Worm (Caenorhabditis elegans) whole organism, L1 larva: ENCODE measurements around the gene Y53G8AR.8.

Experiments
- C04F5.9 ChIP-seq: sonication (generic microtip); optimal IDR thresholded peaks from 2 replicates; lab custom pipeline; 2016; ENCODE audit warnings: missing genetic modification characterization, missing compliant biosample characterization
- C16A3.4 ChIP-seq: fragments of 150-350 bp; optimal IDR thresholded peaks from 2 replicates; lab custom pipeline; 2014; ENCODE audit warnings: missing biosample characterization, missing genetic modification characterization
- C34B4.2 ChIP-seq: sonication (generic microtip); optimal IDR thresholded peaks from 2 replicates; lab custom pipeline; 2017; ENCODE audit warnings: mild to moderate bottlenecking, missing genetic modification characterization, missing compliant biosample characterization
- F16B12.6 ChIP-seq: fragments of 150-350 bp; optimal IDR thresholded peaks from 2 replicates; lab custom pipeline; 2014; ENCODE audit warnings: missing biosample characterization, missing genetic modification characterization
- aha-1 ChIP-seq: fragments of 150-350 bp; optimal IDR thresholded peaks from 2 replicates; lab custom pipeline; 2014; ENCODE audit warnings: missing biosample characterization, missing genetic modification characterization
- alr-1 ChIP-seq: fragments of 200-800 bp; sonication (Bioruptor generic); optimal IDR thresholded peaks from 2 replicates; lab custom pipeline; 2018; ENCODE audit warnings: borderline replicate concordance, mild to moderate bottlenecking, missing genetic modification characterization, missing compliant biosample characterization
- aly-2 ChIP-seq: fragments of 150-350 bp; optimal IDR thresholded peaks from 2 replicates; lab custom pipeline; 2014; ENCODE audit warnings: missing biosample characterization, missing genetic modification characterization
- ama-1 ChIP-seq: fragments of 150-350 bp; optimal IDR thresholded peaks from 2 replicates; lab custom pipeline; 2014
- ceh-63 ChIP-seq: fragments of 200-800 bp; sonication (Bioruptor generic); optimal IDR thresholded peaks from 2 replicates; lab custom pipeline; 2018; ENCODE audit warnings: mild to moderate bottlenecking, missing genetic modification characterization, missing compliant biosample characterization
- ceh-8 ChIP-seq: fragments of 200-800 bp; sonication (Bioruptor generic); optimal IDR thresholded peaks from 2 replicates; lab custom pipeline; 2018; ENCODE audit warnings: mild to moderate bottlenecking, missing genetic modification characterization, moderate library complexity, missing compliant biosample characterization
- ceh-82 ChIP-seq, 3 experiments: fragments of 150-350 bp in 1 of 3; sonication (generic microtip) in 2 of 3; optimal IDR thresholded peaks; 2 replicates each; lab custom pipeline; 2014 to 2017; ENCODE audit warnings: missing biosample characterization in 3 of 3, missing genetic modification characterization in 3 of 3
- efl-1 ChIP-seq, 4 experiments: fragments of 150-350 bp; optimal IDR thresholded peaks in 3 of 4; peaks in 1 of 4; 1 replicate in 1 of 4; 2 replicates in 3 of 4; lab custom pipeline; 2014; ENCODE audit warnings: missing biosample characterization in 2 of 4, missing genetic modification characterization in 2 of 4, missing genetic modification reagents in 2 of 4
- elt-2 ChIP-seq: sonication (generic microtip); optimal IDR thresholded peaks from 2 replicates; lab custom pipeline; 2016; ENCODE audit warnings: missing genetic modification characterization, mild to moderate bottlenecking, inconsistent platforms, missing compliant biosample characterization, missing genetic modification reagents
- elt-3 ChIP-seq, 6 experiments: fragments of 150-350 bp in 1 of 6; sonication (generic microtip); optimal IDR thresholded peaks; 2 replicates each; lab custom pipeline; 2017 to 2018; ENCODE audit warnings: missing biosample characterization in 6 of 6, missing genetic modification characterization in 6 of 6, inconsistent platforms in 1 of 6
- ets-5 ChIP-seq: fragments of 200-800 bp; sonication (Bioruptor generic); IDR thresholded peaks from 2 replicates; pipeline ENCODE4 v1.3.6; 2022; ENCODE audit warnings: missing genetic modification characterization, missing compliant biosample characterization
- fkh-4 ChIP-seq: sonication (generic microtip); optimal IDR thresholded peaks from 2 replicates; lab custom pipeline; 2016; ENCODE audit warnings: missing compliant biosample characterization, missing genetic modification characterization, borderline replicate concordance
- fkh-8 ChIP-seq: sonication (generic microtip); optimal IDR thresholded peaks from 2 replicates; lab custom pipeline; 2016; ENCODE audit warnings: mild to moderate bottlenecking, missing genetic modification characterization, missing compliant biosample characterization
- hlh-17 ChIP-seq: fragments of 200-800 bp; sonication (Bioruptor generic); optimal IDR thresholded peaks from 2 replicates; lab custom pipeline; 2018; ENCODE audit warnings: missing genetic modification characterization, mild to moderate bottlenecking, missing compliant biosample characterization, moderate library complexity, borderline replicate concordance
- hpl-2 ChIP-seq: fragments of 150-350 bp; optimal IDR thresholded peaks from 2 replicates; lab custom pipeline; 2014; ENCODE audit warnings: missing biosample characterization, missing genetic modification reagents, missing genetic modification characterization
- irx-1 ChIP-seq: sonication (generic microtip); optimal IDR thresholded peaks from 2 replicates; lab custom pipeline; 2016; ENCODE audit warnings: missing genetic modification characterization, missing compliant biosample characterization
- jun-1 ChIP-seq: fragments of 150-350 bp; optimal IDR thresholded peaks from 2 replicates; lab custom pipeline; 2014; ENCODE audit warnings: missing biosample characterization, missing genetic modification reagents, missing genetic modification characterization
- lin-13 ChIP-seq: fragments of 150-350 bp; optimal IDR thresholded peaks from 2 replicates; lab custom pipeline; 2014; ENCODE audit warnings: missing biosample characterization, missing genetic modification reagents, missing genetic modification characterization
- lin-14 ChIP-seq: fragments of 200-800 bp; sonication (Bioruptor generic); optimal IDR thresholded peaks from 2 replicates; lab custom pipeline; 2018; ENCODE audit warnings: mild to moderate bottlenecking, missing genetic modification characterization, moderate library complexity, missing compliant biosample characterization
- lin-15B ChIP-seq: fragments of 150-350 bp; sonication (generic microtip); optimal IDR thresholded peaks from 3 replicates; lab custom pipeline; 2014; ENCODE audit warnings: missing biosample characterization, missing genetic modification characterization
- lin-35 ChIP-seq, 2 experiments: fragments of 150-350 bp; optimal IDR thresholded peaks; 2 replicates each; lab custom pipeline; 2014; ENCODE audit warnings: missing biosample characterization in 2 of 2, missing genetic modification characterization in 2 of 2, missing genetic modification reagents in 2 of 2
- lin-39 ChIP-seq: fragments of 150-350 bp; optimal IDR thresholded peaks from 2 replicates; lab custom pipeline; 2014; ENCODE audit warnings: missing biosample characterization, missing genetic modification reagents, missing genetic modification characterization
- lsy-2 ChIP-seq, 2 experiments: fragments of 150-350 bp; optimal IDR thresholded peaks; 2 replicates each; lab custom pipeline; 2014; ENCODE audit warnings: missing biosample characterization in 2 of 2, missing genetic modification characterization in 2 of 2
- mab-9 ChIP-seq: fragments of 200-800 bp; sonication (Bioruptor generic); IDR thresholded peaks from 2 replicates; pipeline ENCODE4 v1.3.6; 2022; ENCODE audit warnings: missing genetic modification reagents, missing genetic modification characterization, missing compliant biosample characterization
- mdl-1 ChIP-seq, 2 experiments: fragments of 150-350 bp; optimal IDR thresholded peaks; 2 replicates each; lab custom pipeline; 2014 to 2017; ENCODE audit warnings: missing biosample characterization in 2 of 2, missing genetic modification characterization in 2 of 2, inconsistent platforms in 1 of 2
- mef-2 ChIP-seq: fragments of 150-350 bp; optimal IDR thresholded peaks from 2 replicates; lab custom pipeline; 2014; ENCODE audit warnings: missing biosample characterization, missing genetic modification characterization
- mep-1 ChIP-seq: fragments of 150-350 bp; optimal IDR thresholded peaks from 2 replicates; lab custom pipeline; 2014; ENCODE audit warnings: missing biosample characterization, missing genetic modification characterization
- nhr-11 ChIP-seq: fragments of 150-350 bp; optimal IDR thresholded peaks from 2 replicates; lab custom pipeline; 2014; ENCODE audit warnings: missing biosample characterization, missing genetic modification characterization
- nhr-19 ChIP-seq: fragments of 200-800 bp; sonication (Bioruptor generic); conservative IDR thresholded peaks from 2 replicates; pipeline ENCODE4 v1.3.6; 2022; ENCODE audit warnings: missing genetic modification characterization, missing compliant biosample characterization
- nhr-237 ChIP-seq: fragments of 150-350 bp; optimal IDR thresholded peaks from 2 replicates; lab custom pipeline; 2014; ENCODE audit warnings: missing biosample characterization, missing genetic modification characterization
- nhr-28 ChIP-seq: fragments of 150-350 bp; optimal IDR thresholded peaks from 2 replicates; lab custom pipeline; 2014; ENCODE audit warnings: missing biosample characterization, missing genetic modification characterization
- nhr-47 ChIP-seq: sonication (generic microtip); optimal IDR thresholded peaks from 2 replicates; lab custom pipeline; 2016; ENCODE audit warnings: mild to moderate bottlenecking, missing genetic modification characterization, moderate library complexity, missing compliant biosample characterization
- nhr-71 ChIP-seq: sonication (generic microtip); optimal IDR thresholded peaks from 2 replicates; lab custom pipeline; 2016; ENCODE audit warnings: mild to moderate bottlenecking, missing genetic modification characterization, moderate library complexity, missing compliant biosample characterization
- nhr-76 ChIP-seq: sonication (generic microtip); optimal IDR thresholded peaks from 2 replicates; lab custom pipeline; 2017; ENCODE audit warnings: missing biosample characterization, missing genetic modification characterization
- nhr-77 ChIP-seq: fragments of 150-350 bp; optimal IDR thresholded peaks from 2 replicates; lab custom pipeline; 2014; ENCODE audit warnings: missing biosample characterization, missing genetic modification characterization
- nhr-84 ChIP-seq: sonication (generic microtip); optimal IDR thresholded peaks from 2 replicates; lab custom pipeline; 2017; ENCODE audit warnings: missing biosample characterization, missing genetic modification characterization
- nhr-90 ChIP-seq: sonication (generic microtip); optimal IDR thresholded peaks from 2 replicates; lab custom pipeline; 2016; ENCODE audit warnings: mild to moderate bottlenecking, missing genetic modification characterization, missing compliant biosample characterization; ENCODE audit not compliant: poor library complexity
- pag-3 ChIP-seq: sonication (generic microtip); optimal IDR thresholded peaks from 2 replicates; lab custom pipeline; 2017; ENCODE audit warnings: missing genetic modification characterization, mild to moderate bottlenecking, missing compliant biosample characterization, antibody characterized with exemption, borderline replicate concordance; ENCODE audit not compliant: insufficient read depth
- pqm-1 ChIP-seq: sonication (generic microtip); optimal IDR thresholded peaks from 3 replicates; lab custom pipeline; 2017; ENCODE audit warnings: missing biosample characterization, missing genetic modification characterization
- snu-23 ChIP-seq: sonication (generic microtip); optimal IDR thresholded peaks from 2 replicates; lab custom pipeline; 2016; ENCODE audit warnings: missing genetic modification characterization, missing compliant biosample characterization
- sox-4 ChIP-seq: sonication (generic microtip); optimal IDR thresholded peaks from 2 replicates; lab custom pipeline; 2016; ENCODE audit warnings: missing genetic modification characterization, missing compliant biosample characterization
- sptf-1 ChIP-seq: fragments of 150-350 bp; optimal IDR thresholded peaks from 2 replicates; lab custom pipeline; 2014; ENCODE audit warnings: missing biosample characterization, missing genetic modification characterization
- swsn-7 ChIP-seq: sonication (generic microtip); optimal IDR thresholded peaks from 2 replicates; lab custom pipeline; 2016; ENCODE audit warnings: missing genetic modification characterization, missing compliant biosample characterization
- tlp-1 ChIP-seq: fragments of 150-350 bp; optimal IDR thresholded peaks from 2 replicates; lab custom pipeline; 2014; ENCODE audit warnings: missing biosample characterization, missing genetic modification characterization
- unc-130 ChIP-seq: fragments of 150-350 bp; optimal IDR thresholded peaks from 2 replicates; lab custom pipeline; 2017; ENCODE audit warnings: missing biosample characterization, missing genetic modification characterization, inconsistent platforms
- unc-30 ChIP-seq: sonication (generic microtip); optimal IDR thresholded peaks from 2 replicates; lab custom pipeline; 2017; ENCODE audit warnings: missing biosample characterization, missing genetic modification characterization
- unc-98 ChIP-seq: fragments of 200-800 bp; sonication (Bioruptor generic); IDR thresholded peaks from 2 replicates; pipeline ENCODE4 v1.3.6; 2022; ENCODE audit warnings: missing genetic modification characterization, missing compliant biosample characterization
- vab-15 ChIP-seq: sonication (generic microtip); optimal IDR thresholded peaks from 2 replicates; lab custom pipeline; 2017; ENCODE audit warnings: missing genotype, mild to moderate bottlenecking, missing genetic modification characterization, missing compliant biosample characterization
- ztf-4 ChIP-seq: fragments of 150-350 bp; optimal IDR thresholded peaks from 2 replicates; lab custom pipeline; 2014; ENCODE audit warnings: missing biosample characterization, missing genetic modification characterization

Gene Y53G8AR.8

ce11 chrIII:3323906-3324305 lies 29.8 kb upstream of the Y53G8AR.8 start (continued):
- peak; percentile 57 for TF ChIP-seq aly-2
- peak; percentile 40 for TF ChIP-seq C16A3.4 (tag; lab: Kevin White, UChicago)
- no peak for TF ChIP-seq nhr-84 (tag; lab: Kevin White, UChicago)
- TF ChIP-seq jun-1 = peak; percentile 22
- peak; percentile 58 to 72 (median 64) for TF ChIP-seq ceh-82 (tag; optimal IDR thresholded peaks at IDR 0.05; lab: Kevin White, UChicago)
- TF ChIP-seq C34B4.2 (tag; lab: Kevin White, UChicago) = no peak
- TF ChIP-seq aha-1 = no peak
- TF ChIP-seq sptf-1 (tag; lab: Kevin White, UChicago) = no peak
- TF ChIP-seq nhr-28 (tag; lab: Kevin White, UChicago) = no peak
- TF ChIP-seq hlh-17 (GFP tag; lab: Kevin White, UChicago) = no peak
- peak; percentile 83 to 89 for TF ChIP-seq lsy-2 (tag; optimal IDR thresholded peaks at IDR 0.05; lab: Kevin White, UChicago)
- peak; percentile 64 for TF ChIP-seq snu-23
- no peak for TF ChIP-seq ceh-8
- no peak for TF ChIP-seq nhr-11 (tag; lab: Kevin White, UChicago)
- TF ChIP-seq alr-1 (tag; lab: Kevin White, UChicago) = no peak
- TF ChIP-seq mep-1 = peak; percentile 87
- no peak for TF ChIP-seq tlp-1
- peak; percentile 45 for TF ChIP-seq lin-15B (tag; lab: Kevin White, UChicago)
- peak; percentile 35 for TF ChIP-seq lin-39 (tag; lab: Kevin White, UChicago)
- peak; percentile 18 for TF ChIP-seq ama-1 (lab: Kevin White, UChicago)
- TF ChIP-seq irx-1 = no peak
- no peak for TF ChIP-seq hpl-2 (GFP tag; lab: Kevin White, UChicago)
- no peak for TF ChIP-seq nhr-90
- TF ChIP-seq sox-4 (tag; lab: Kevin White, UChicago) = no peak
- peak; percentile 79 to 83 for TF ChIP-seq efl-1 (optimal IDR thresholded peaks at IDR 0.05; lab: Kevin White, UChicago)
- TF ChIP-seq efl-1 (GFP tag; optimal IDR thresholded peaks at IDR 0.05 in 1 of 2; lab: Kevin White, UChicago) = peak; percentile 79 to 96
- peak; percentile 33 for TF ChIP-seq fkh-8 (tag; lab: Kevin White, UChicago)
- no peak for TF ChIP-seq C04F5.9
- no peak for TF ChIP-seq nhr-237 (tag; lab: Kevin White, UChicago)
- TF ChIP-seq elt-2 (tag; lab: Kevin White, UChicago) = no peak
- TF ChIP-seq ceh-63 (GFP tag; lab: Kevin White, UChicago) = no peak
- no peak for TF ChIP-seq pag-3 (tag; lab: Kevin White, UChicago)
- TF ChIP-seq swsn-7 (tag; lab: Kevin White, UChicago) = no peak
- TF ChIP-seq nhr-71 (tag; lab: Kevin White, UChicago) = no peak
- no peak for TF ChIP-seq nhr-47 (tag; lab: Kevin White, UChicago)
- TF ChIP-seq F16B12.6 (tag; lab: Kevin White, UChicago) = peak; percentile 98
- peak; percentile 26 for TF ChIP-seq nhr-77 (tag; lab: Kevin White, UChicago)
- TF ChIP-seq lin-13 (GFP tag; lab: Kevin White, UChicago) = peak; percentile 27
- no peak for TF ChIP-seq lin-14 (GFP tag; lab: Kevin White, UChicago)
- TF ChIP-seq mab-9 = 0 out of 2 replicates have a peak, but pooled peaks have one; percentile 39
- TF ChIP-seq ets-5 = no peak
- no peak for TF ChIP-seq nhr-76 (tag; lab: Kevin White, UChicago)
- TF ChIP-seq mef-2 (tag; lab: Kevin White, UChicago) = no peak
- peak in 2 of 6 experiments; percentile 34 to 67 for TF ChIP-seq elt-3 (tag; optimal IDR thresholded peaks at IDR 0.05; lab: Kevin White, UChicago)
- TF ChIP-seq pqm-1 (tag; lab: Kevin White, UChicago) = no peak
- TF ChIP-seq lin-35 (GFP tag; optimal IDR thresholded peaks at IDR 0.05; lab: Kevin White, UChicago) = peak; percentile 63 to 85
- no peak for TF ChIP-seq unc-98 (GFP tag; lab: Robert Waterston, UW)
- no peak for TF ChIP-seq unc-30 (tag; lab: Kevin White, UChicago)
- peak; percentile 64 for TF ChIP-seq nhr-19 (GFP tag; lab: Robert Waterston, UW)
- TF ChIP-seq fkh-4 = no peak
- TF ChIP-seq unc-130 (tag; lab: Kevin White, UChicago) = peak; percentile 68
- TF ChIP-seq vab-15 (tag; lab: Kevin White, UChicago) = no peak
- peak in 1 of 2 experiments; percentile 47 for TF ChIP-seq mdl-1 (tag; optimal IDR thresholded peaks at IDR 0.05; lab: Kevin White, UChicago)
- TF ChIP-seq ztf-4 = no peak
